Worm (Caenorhabditis elegans) whole organism, L4 larva: ENCODE results near the gene clec-227.
A peak's percentile ranks its signal among the peaks of the same experiment; 100 is the strongest.

Experiments used
- F44E2.7 ChIP-seq: fragments of 200-800 bp; sonication (Bioruptor generic); IDR thresholded peaks from 2 replicates; pipeline ENCODE4 v2.1.2; 2022; ENCODE audit warnings: missing genetic modification characterization, missing compliant biosample characterization
- F49E8.2 ChIP-seq: sonication (generic microtip); optimal IDR thresholded peaks from 2 replicates; lab custom pipeline; 2016; ENCODE audit warnings: missing compliant biosample characterization, mild to moderate bottlenecking, missing genetic modification characterization, borderline replicate concordance
- R02D3.7 ChIP-seq: fragments of 150-350 bp; sonication (generic microtip); optimal IDR thresholded peaks from 3 replicates; lab custom pipeline; 2014; ENCODE audit warnings: missing biosample characterization, missing genetic modification characterization
- T20F7.1 ChIP-seq: fragments of 200-800 bp; sonication (Bioruptor generic); optimal IDR thresholded peaks from 2 replicates; lab custom pipeline; 2018; ENCODE audit warnings: mild to moderate bottlenecking, missing genetic modification characterization, missing compliant biosample characterization
- Y48G9A.11 ChIP-seq: fragments of 200-800 bp; sonication (Bioruptor generic); IDR thresholded peaks from 2 replicates; pipeline ENCODE4 v1.3.6; 2022; ENCODE audit warnings: missing genetic modification reagents, missing genetic modification characterization, missing compliant biosample characterization
- ZK337.2 ChIP-seq: fragments of 200-800 bp; sonication (Bioruptor generic); IDR thresholded peaks from 2 replicates; pipeline ENCODE4 v1.3.6; 2022; ENCODE audit warnings: missing genetic modification reagents, missing genetic modification characterization, missing compliant biosample characterization
- aha-1 ChIP-seq: fragments of 150-350 bp; peaks from one replicate; lab custom pipeline; 2014; ENCODE audit warnings: missing biosample characterization, missing genetic modification characterization
- arid-1 ChIP-seq: fragments of 200-800 bp; sonication (Bioruptor generic); conservative IDR thresholded peaks from 2 replicates; pipeline ENCODE4 v1.3.6; 2022; ENCODE audit warnings: missing genetic modification reagents, missing genetic modification characterization, missing compliant biosample characterization
- ceh-32 ChIP-seq: sonication (generic microtip); optimal IDR thresholded peaks from 2 replicates; lab custom pipeline; 2016; ENCODE audit warnings: mild to moderate bottlenecking, missing genetic modification characterization, missing compliant biosample characterization; ENCODE audit not compliant: poor library complexity
- ceh-82 ChIP-seq: sonication (generic microtip); optimal IDR thresholded peaks from 2 replicates; lab custom pipeline; 2017; ENCODE audit warnings: missing biosample characterization, missing genetic modification characterization
- ces-1 ChIP-seq: fragments of 150-350 bp; sonication (generic microtip); optimal IDR thresholded peaks from 4 replicates; lab custom pipeline; 2014; ENCODE audit warnings: missing biosample characterization, missing genetic modification reagents, missing genetic modification characterization
- cey-2 ChIP-seq: sonication (generic microtip); optimal IDR thresholded peaks from 3 replicates; lab custom pipeline; 2017; ENCODE audit warnings: missing genetic modification characterization, mild to moderate bottlenecking, missing compliant biosample characterization, antibody characterized with exemption, borderline replicate concordance; ENCODE audit not compliant: insufficient read depth
- daf-16 ChIP-seq, 3 experiments: sonication (generic microtip); optimal IDR thresholded peaks; 2 replicates each; lab custom pipeline; 2016 to 2017; ENCODE audit warnings: missing genetic modification characterization in 3 of 3, missing genetic modification reagents in 3 of 3, mild to moderate bottlenecking in 2 of 3, missing compliant biosample characterization in 2 of 3, missing biosample characterization in 1 of 3, moderate library complexity in 1 of 3
- dmd-6 ChIP-seq: fragments of 200-800 bp; sonication (Bioruptor generic); IDR thresholded peaks from 2 replicates; pipeline ENCODE4 v1.3.6; 2022; ENCODE audit warnings: missing genetic modification reagents, missing genetic modification characterization, missing compliant biosample characterization
- hlh-11 ChIP-seq: fragments of 200-800 bp; sonication (Bioruptor generic); optimal IDR thresholded peaks from 2 replicates; lab custom pipeline; 2018; ENCODE audit warnings: mild to moderate bottlenecking, missing genetic modification characterization, missing compliant biosample characterization
- hmg-1.1 ChIP-seq: fragments of 200-800 bp; sonication (Bioruptor generic); IDR thresholded peaks from 2 replicates; pipeline ENCODE4 v1.3.6; 2022; ENCODE audit warnings: missing genetic modification reagents, missing genetic modification characterization, missing compliant biosample characterization
- lin-15B ChIP-seq: fragments of 150-350 bp; sonication (generic microtip); optimal IDR thresholded peaks from 3 replicates; lab custom pipeline; 2014; ENCODE audit warnings: missing biosample characterization, missing genetic modification characterization
- lin-29 ChIP-seq: fragments of 200-800 bp; sonication (Bioruptor generic); IDR thresholded peaks from 2 replicates; pipeline ENCODE4 v1.3.6; 2022; ENCODE audit warnings: missing genetic modification reagents, missing genetic modification characterization, missing compliant biosample characterization
- lir-3 ChIP-seq: sonication (generic microtip); optimal IDR thresholded peaks from 2 replicates; lab custom pipeline; 2016; ENCODE audit warnings: mild to moderate bottlenecking, missing genetic modification characterization, missing compliant biosample characterization
- madf-5 ChIP-seq, 2 experiments: fragments of 200-800 bp; sonication (Bioruptor generic); IDR thresholded peaks; 2 replicates each; pipeline ENCODE4 v1.3.6; 2022; ENCODE audit warnings: missing compliant biosample characterization in 2 of 2, missing genetic modification characterization in 2 of 2
- madf-9 ChIP-seq: fragments of 200-800 bp; sonication (Bioruptor generic); conservative IDR thresholded peaks from 2 replicates; pipeline ENCODE4 v1.3.6; 2022; ENCODE audit warnings: missing genetic modification reagents, missing genetic modification characterization, missing compliant biosample characterization
- mdl-1 ChIP-seq, 2 experiments: fragments of 150-350 bp in 1 of 2; sonication (generic microtip) in 1 of 2; optimal IDR thresholded peaks; 2 replicates each; lab custom pipeline; 2014 to 2017; ENCODE audit warnings: missing biosample characterization in 2 of 2, missing genetic modification characterization in 2 of 2
- mep-1 ChIP-seq: fragments of 150-350 bp; sonication (generic microtip); optimal IDR thresholded peaks from 3 replicates; lab custom pipeline; 2014; ENCODE audit warnings: missing biosample characterization, missing genetic modification characterization
- mxl-2 ChIP-seq: fragments of 200-800 bp; sonication (Bioruptor generic); conservative IDR thresholded peaks from 2 replicates; pipeline ENCODE4 v1.3.6; 2022; ENCODE audit warnings: missing genetic modification reagents, missing genetic modification characterization, missing compliant biosample characterization
- mxl-3 ChIP-seq: fragments of 200-800 bp; sonication (Bioruptor generic); optimal IDR thresholded peaks from 2 replicates; lab custom pipeline; 2018; ENCODE audit warnings: mild to moderate bottlenecking, missing genetic modification characterization, missing compliant biosample characterization
- nhr-28 ChIP-seq: fragments of 150-350 bp; optimal IDR thresholded peaks from 2 replicates; lab custom pipeline; 2014; ENCODE audit warnings: missing biosample characterization, missing genetic modification characterization
- nhr-48 ChIP-seq: sonication (generic microtip); optimal IDR thresholded peaks from 2 replicates; lab custom pipeline; 2016; ENCODE audit warnings: mild to moderate bottlenecking, missing genetic modification characterization, missing compliant biosample characterization
- pha-4 ChIP-seq, 2 experiments: fragments of 150-350 bp in 1 of 2; fragments of 200-800 bp in 1 of 2; sonication (Bioruptor generic) in 1 of 2; IDR thresholded peaks in 1 of 2; optimal IDR thresholded peaks in 1 of 2; 2 replicates each; pipeline versions ENCODE4 v1.3.6 to Lab custom; 2014 to 2022; ENCODE audit warnings: missing genetic modification characterization in 2 of 2, missing genetic modification reagents in 2 of 2, missing biosample characterization in 1 of 2, missing compliant biosample characterization in 1 of 2
- saeg-2 ChIP-seq: fragments of 200-800 bp; sonication (Bioruptor generic); IDR thresholded peaks from 2 replicates; pipeline ENCODE4 v1.3.6; 2022; ENCODE audit warnings: missing genetic modification reagents, missing genetic modification characterization, missing compliant biosample characterization
- skn-1 ChIP-seq: fragments of 150-350 bp; optimal IDR thresholded peaks from 2 replicates; lab custom pipeline; 2014; ENCODE audit warnings: missing biosample characterization, missing genetic modification characterization
- spr-1 ChIP-seq: sonication (generic microtip); optimal IDR thresholded peaks from 2 replicates; lab custom pipeline; 2016; ENCODE audit warnings: mild to moderate bottlenecking, missing genetic modification characterization, missing compliant biosample characterization
- tra-1 ChIP-seq: fragments of 200-800 bp; sonication (Bioruptor generic); IDR thresholded peaks from 2 replicates; pipeline ENCODE4 v1.3.6; 2022; ENCODE audit warnings: missing genetic modification reagents, missing genetic modification characterization, missing compliant biosample characterization
- unc-130 ChIP-seq: sonication (generic microtip); optimal IDR thresholded peaks from 2 replicates; lab custom pipeline; 2016; ENCODE audit warnings: missing genetic modification reagents, missing genetic modification characterization, missing compliant biosample characterization
- unc-62 ChIP-seq, 3 experiments: fragments of 150-350 bp in 1 of 3; sonication (generic microtip); optimal IDR thresholded peaks in 2 of 3; peaks in 1 of 3; 1 replicate in 1 of 3; 2 replicates in 2 of 3; lab custom pipeline; 2014 to 2017; ENCODE audit warnings: missing biosample characterization in 3 of 3, missing genetic modification characterization in 3 of 3, missing genetic modification reagents in 3 of 3, missing genotype in 1 of 3
- zfp-2 ChIP-seq: sonication (generic microtip); optimal IDR thresholded peaks from 2 replicates; lab custom pipeline; 2016; ENCODE audit warnings: mild to moderate bottlenecking, missing genetic modification characterization, missing compliant biosample characterization
- zfp-3 ChIP-seq: fragments of 200-800 bp; sonication (Bioruptor generic); conservative IDR thresholded peaks from 2 replicates; pipeline ENCODE4 v1.3.6; 2022; ENCODE audit warnings: missing genetic modification reagents, missing genetic modification characterization, missing compliant biosample characterization

The clec-227 gene

ce11 chrV:14505745-14506214 lies 33.5 kb downstream of the clec-227 start (continued):
- TF ChIP-seq ces-1 (GFP tag; lab: Kevin White, UChicago) (no peak), F49E8.2 (tag; lab: Kevin White, UChicago) (no peak), ceh-82 (tag; lab: Kevin White, UChicago) (no peak), saeg-2 (GFP tag; lab: Robert Waterston, UW) (no peak), R02D3.7 (tag; lab: Kevin White, UChicago) (no peak), cey-2 (peak; percentile 62), T20F7.1 (no peak), hlh-11 (tag; lab: Kevin White, UChicago) (peak; percentile 86), unc-130 (GFP tag; lab: Kevin White, UChicago) (no peak), daf-16 (GFP tag; optimal IDR thresholded peaks at IDR 0.05; lab: Kevin White, UChicago) (no peak), daf-16 (tag; optimal IDR thresholded peaks at IDR 0.05; lab: Kevin White, UChicago) (no peak), nhr-28 (peak; percentile 84), zfp-3 (no peak), mep-1 (peak; percentile 2), lir-3 (tag; lab: Kevin White, UChicago) (no peak), arid-1 (GFP tag; lab: Robert Waterston, UW) (no peak), dmd-6 (GFP tag; lab: Robert Waterston, UW) (peak; percentile 75), mdl-1 (tag; optimal IDR thresholded peaks at IDR 0.05; lab: Kevin White, UChicago) (peak; percentile 52 to 56), tra-1 (GFP tag; lab: Robert Waterston, UW) (peak; percentile 72; the same call in 1 of the 2 replicates), madf-5 (GFP tag; IDR thresholded peaks at IDR 0.05; lab: Robert Waterston, UW) (no peak), zfp-2 (tag; lab: Kevin White, UChicago) (no peak), skn-1 (no peak), mxl-3 (GFP tag; lab: Kevin White, UChicago) (peak; percentile 92), lin-29 (GFP tag; lab: Robert Waterston, UW) (no peak), hmg-1.1 (GFP tag; lab: Robert Waterston, UW) (no peak), F44E2.7 (no peak), aha-1 (tag; lab: Kevin White, UChicago) (peak; percentile 81), spr-1 (peak; percentile 69), ZK337.2 (no peak)

ce11 chrV:14506713-14507675 lies 34.7 kb downstream of the clec-227 start:
- TF ChIP-seq pha-4 (GFP tag; IDR thresholded peaks at IDR 0.05; lab: Robert Waterston, UW) (no peak), pha-4 (tag; optimal IDR thresholded peaks at IDR 0.05; lab: Kevin White, UChicago) (no peak), aha-1 (tag; lab: Kevin White, UChicago) (peak; percentile 75), nhr-28 (peak; percentile 13), unc-62 (GFP tag; optimal IDR thresholded peaks at IDR 0.05 in 1 of 2; lab: Kevin White, UChicago) (peak in 1 of 2 experiments; percentile 40), unc-62 (tag; optimal IDR thresholded peaks at IDR 0.05; lab: Kevin White, UChicago) (no peak)

- TF ChIP-seq lin-15B (tag; lab: Kevin White, UChicago) (no peak), hlh-11 (tag; lab: Kevin White, UChicago) (peak; percentile 25), Y48G9A.11 (GFP tag; lab: Robert Waterston, UW) (no peak), ceh-32 (tag; lab: Kevin White, UChicago) (no peak), unc-62 (GFP tag; optimal IDR thresholded peaks at IDR 0.05 in 1 of 2; lab: Kevin White, UChicago) (no peak), unc-62 (tag; optimal IDR thresholded peaks at IDR 0.05; lab: Kevin White, UChicago) (no peak), nhr-48 (tag; lab: Kevin White, UChicago) (peak; percentile 43), dmd-6 (GFP tag; lab: Robert Waterston, UW) (no peak), madf-9 (GFP tag; lab: Robert Waterston, UW) (no peak), mdl-1 (tag; optimal IDR thresholded peaks at IDR 0.05; lab: Kevin White, UChicago) (no peak), T20F7.1 (no peak), mxl-2 (GFP tag; lab: Robert Waterston, UW) (no peak)
These were observed 35.7 kb downstream of the clec-227 start, which contains the start of gene R02D5.1 for ce11 chrV:14508005-14508521. Gene R02D5.1, plus strand, starts transcription at chrV:14508249.
